Worm (Caenorhabditis elegans) whole organism, dauer: ENCODE results near the gene R01H2.2.

Source experiments
- unc-62 ChIP-seq: sonication (generic microtip); optimal IDR thresholded peaks from 2 replicates; lab custom pipeline; 2017; ENCODE audit warnings: missing biosample characterization, missing genetic modification reagents, missing genetic modification characterization

Gene R01H2.2

DNA sequence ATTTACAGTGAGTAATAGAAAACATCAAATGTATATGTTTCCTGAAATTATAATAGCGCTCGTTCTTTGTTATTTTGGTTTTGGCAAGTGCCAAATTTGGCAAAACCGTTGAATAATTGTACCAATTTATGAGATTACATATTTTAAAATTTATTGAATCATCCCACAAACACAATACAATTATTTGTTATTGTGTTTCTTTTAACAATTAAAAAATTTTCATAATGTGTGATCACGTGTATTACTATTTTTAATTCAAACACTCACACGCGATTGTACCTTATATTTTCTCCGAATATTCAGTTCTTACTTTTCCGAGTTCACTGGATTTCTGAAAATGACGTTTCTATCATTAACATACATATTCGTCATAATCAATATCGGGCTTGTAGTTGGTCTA lies at the start of gene R01H2.2:
Gene R01H2.2 (plus strand): TSS at position 301 of the 400 bp plus-strand sequence.
- no peak for TF ChIP-seq unc-62 (GFP tag; lab: Kevin White, UChicago)

DNA sequence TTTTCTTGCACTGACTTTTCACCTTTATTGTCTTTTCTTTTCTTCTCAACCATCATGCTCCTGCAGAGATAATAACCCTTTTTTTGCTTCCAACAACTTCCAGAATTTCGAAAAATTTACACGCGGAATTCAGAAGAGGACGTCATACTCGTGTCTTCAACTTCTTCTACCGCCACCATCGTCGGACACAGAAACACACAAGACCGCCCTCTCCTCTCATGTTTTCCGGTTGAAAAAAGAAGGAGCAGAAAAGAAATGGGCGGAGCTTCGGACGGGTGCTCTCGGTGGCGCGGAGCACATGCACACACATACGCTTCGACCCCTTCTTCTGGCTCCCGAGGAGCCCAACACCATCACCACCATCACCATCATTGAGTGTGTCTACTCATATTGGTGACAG lies 47.5 kb upstream of the R01H2.2 start, which contains the start of gene lgc-38:
Gene lgc-38 (plus strand): TSS at position 301 of the 400 bp plus-strand sequence.
- no peak for TF ChIP-seq unc-62 (GFP tag; lab: Kevin White, UChicago)

DNA sequence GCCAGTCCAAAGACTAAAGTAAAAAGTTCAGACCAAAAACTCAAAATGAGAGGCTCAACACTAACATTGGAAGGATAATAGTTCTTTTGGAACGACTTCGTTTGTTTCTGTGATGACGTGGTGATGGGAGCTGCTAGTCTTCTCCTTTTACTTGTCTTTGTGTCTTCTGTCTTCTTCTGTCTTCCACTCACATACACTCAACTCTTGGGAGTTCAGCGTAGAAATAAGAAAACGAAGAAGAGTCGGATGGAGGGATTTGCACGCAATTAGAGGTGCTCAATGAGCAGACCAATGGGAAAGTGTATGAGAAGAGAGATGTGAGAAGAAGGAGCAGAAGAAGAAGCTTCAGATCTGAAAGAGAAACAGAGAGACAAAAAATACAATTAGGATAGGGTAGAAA lies 44.3 kb upstream of the R01H2.2 start:
- no peak for TF ChIP-seq unc-62 (GFP tag; lab: Kevin White, UChicago)

DNA sequence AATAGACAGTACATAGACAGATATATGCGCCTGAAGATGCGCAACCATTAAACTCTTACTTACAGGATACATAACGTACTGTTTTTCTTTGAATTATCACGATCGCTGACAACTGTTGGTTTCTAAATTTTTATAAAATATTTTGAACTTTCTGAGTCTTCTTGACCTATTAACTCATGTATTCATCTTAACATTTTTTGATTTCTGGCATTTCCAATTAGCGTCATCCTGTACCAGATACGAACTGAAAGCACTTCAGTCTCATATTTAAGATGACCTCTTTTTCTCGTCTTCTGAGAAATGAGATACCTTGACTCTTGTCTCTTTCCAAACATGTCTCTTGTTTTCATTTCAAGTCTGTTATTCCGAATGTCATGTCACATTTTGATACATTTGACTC lies 42.6 kb upstream of the R01H2.2 start:
- no peak for TF ChIP-seq unc-62 (GFP tag; lab: Kevin White, UChicago)

DNA sequence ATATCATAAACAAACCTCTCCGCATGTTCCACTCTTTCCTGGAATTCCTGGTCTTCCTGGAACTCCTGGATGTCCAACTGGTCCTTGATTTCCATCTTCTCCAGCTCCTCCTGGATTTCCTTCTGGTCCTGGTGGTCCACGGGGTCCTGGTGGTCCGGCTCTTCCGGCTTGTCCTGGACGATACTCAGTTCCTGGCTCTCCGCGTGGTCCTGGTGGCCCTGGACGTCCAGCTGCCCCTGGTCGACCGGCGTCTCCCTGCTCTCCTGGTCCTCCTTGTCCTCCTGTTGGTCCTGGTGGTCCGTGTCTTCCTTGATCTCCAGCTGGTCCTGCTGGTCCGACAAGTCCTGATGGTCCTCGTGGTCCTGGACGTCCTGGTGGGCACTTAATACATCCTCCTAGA lies 36.6 kb upstream of the R01H2.2 start:
- no peak for TF ChIP-seq unc-62 (GFP tag; lab: Kevin White, UChicago)

DNA sequence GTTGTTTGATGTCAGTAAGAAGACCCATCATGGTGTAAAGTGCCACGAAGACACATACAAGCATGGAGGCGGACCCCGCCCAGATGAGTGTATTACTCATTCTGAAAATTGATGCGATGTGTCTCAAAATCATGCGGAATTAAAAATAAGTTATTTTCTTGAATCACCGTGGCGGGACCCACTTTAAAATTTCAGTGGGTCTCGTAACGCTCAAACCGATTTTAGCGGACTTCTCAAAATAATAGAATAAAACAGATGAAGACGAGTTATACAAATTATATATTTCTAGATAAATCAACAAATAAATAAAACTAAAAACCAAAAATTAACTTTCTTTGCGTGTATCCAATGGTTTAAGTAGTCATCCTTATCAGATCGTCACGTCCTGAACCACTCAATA lies 35.8 kb upstream of the R01H2.2 start, which contains the start of gene col-8:
Gene col-8 (minus strand): TSS at position 101 of the 400 bp plus-strand sequence.
- TF ChIP-seq unc-62 (GFP tag; lab: Kevin White, UChicago), result no peak

DNA sequence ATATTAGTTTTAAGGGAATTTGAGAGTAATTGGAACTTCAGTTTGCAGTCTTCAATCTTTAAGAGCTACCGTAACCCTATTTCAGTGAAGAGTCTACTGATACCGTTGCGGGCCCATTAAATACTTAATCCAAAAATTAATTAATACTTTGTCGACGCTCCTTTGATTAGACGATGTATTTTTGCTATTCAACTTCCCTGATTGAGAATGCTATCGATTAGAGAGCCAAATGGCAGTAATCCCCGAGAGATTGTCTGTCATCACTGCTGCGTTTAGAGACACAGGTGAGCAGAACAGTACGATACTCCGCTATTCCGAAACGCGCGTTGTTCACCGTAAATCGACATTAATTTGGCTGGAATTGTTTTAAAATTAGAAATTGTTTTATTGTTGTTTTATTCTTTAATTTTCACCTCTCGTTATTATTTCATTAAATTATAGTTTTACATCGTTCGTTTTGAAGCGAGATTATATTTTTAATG lies 35.1 kb upstream of the R01H2.2 start, which contains the start of gene rfl-1:
Gene rfl-1 (plus strand): TSS at position 51 of the 482 bp plus-strand sequence.
- no peak for TF ChIP-seq unc-62 (GFP tag; lab: Kevin White, UChicago)

DNA sequence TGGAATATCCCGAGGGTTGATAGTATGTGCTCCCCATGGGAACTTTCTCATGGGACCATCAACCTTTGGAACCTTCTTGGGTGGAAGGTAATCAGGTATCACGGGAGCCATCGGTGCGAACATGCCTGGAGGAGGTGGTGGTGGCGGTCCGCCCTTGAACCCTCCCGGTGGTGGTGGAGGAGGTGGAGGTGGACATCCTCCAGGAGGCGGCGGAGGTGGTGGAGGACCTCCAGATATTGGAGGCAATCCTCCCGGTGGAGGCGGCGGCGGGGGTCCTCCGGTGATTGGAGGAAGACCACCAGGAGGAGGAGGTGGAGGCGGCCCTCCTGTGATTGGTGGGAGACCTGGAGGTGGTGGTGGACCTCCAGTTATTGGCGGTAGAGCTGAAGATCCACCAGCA lies 30.5 kb upstream of the R01H2.2 start:
- no peak for TF ChIP-seq unc-62 (GFP tag; lab: Kevin White, UChicago)

DNA sequence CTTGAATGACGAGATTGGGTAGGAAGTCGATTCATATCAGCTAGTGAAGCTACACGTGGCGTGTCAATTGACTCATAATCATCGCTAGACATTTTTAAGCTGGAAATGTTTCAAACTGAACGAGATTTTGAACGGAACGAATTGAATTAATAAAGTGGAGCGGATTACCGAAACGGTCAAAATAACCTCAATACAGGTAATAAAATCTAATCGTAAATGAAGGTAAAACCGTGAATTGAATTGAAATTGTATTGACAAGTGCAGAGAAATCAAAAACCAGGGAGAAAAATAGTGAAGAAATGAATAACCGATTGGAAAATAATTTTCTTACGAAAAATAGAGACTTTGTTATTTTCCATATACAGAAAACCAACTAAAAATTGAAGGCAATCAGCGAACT lies 27.2 kb upstream of the R01H2.2 start, which contains the start of gene cyk-1:
Gene cyk-1 (minus strand): TSS at position 101 of the 400 bp plus-strand sequence.
- no peak for TF ChIP-seq unc-62 (GFP tag; lab: Kevin White, UChicago)

DNA sequence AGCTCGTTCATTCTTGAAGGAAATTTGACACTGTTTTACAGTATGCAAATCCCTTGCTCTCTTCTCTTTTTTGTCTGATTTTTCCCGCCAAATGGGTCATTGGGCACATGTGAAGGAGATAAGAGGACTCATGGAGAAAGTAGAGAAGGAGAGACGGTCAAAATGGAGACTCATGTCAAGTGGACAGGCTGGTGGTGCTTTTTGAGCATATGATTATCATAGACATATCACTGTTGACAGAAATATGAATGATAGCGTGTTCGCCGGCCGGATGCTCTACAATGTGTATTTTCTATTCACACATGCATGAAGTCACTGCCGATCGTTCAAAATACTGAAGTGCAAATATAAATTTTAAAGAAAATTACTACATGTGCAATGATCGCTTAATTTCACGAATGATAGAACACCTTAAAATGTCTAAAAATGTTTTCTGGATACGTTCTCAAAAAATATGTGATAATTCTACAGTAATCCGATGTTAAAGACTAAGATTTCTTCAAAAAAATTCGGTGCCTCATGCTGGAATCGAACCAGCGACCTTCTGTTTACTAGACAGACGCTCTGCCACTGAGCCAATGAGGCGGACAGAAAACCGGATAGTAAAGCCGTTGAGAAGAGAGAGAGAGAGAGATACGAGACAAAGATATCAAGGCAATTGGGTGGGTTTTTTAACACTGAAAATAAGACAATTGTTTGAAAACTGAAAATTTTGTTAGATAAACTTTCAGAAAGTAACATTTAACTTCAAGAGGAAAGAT lies 26.1 kb upstream of the R01H2.2 start:
- TF ChIP-seq unc-62 (GFP tag; lab: Kevin White, UChicago), result no peak

DNA sequence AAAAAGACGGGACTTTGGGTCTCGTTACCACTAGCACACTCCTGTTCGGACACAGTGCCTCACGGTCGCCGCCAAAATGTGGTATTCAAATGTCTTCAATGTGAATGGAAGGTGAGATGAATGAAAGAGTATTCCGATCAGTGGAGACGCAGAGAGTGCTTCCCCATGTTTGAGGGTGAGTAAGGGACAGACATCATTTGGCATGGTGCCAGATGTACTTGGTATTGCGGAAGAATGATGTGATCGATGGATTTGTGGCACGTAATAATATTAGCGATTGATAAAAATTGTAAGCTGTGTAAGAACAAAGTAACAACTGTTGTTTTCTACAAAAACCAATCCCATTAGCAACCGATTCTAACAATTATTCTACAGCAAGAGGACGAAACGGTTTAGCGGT lies 24.3 kb upstream of the R01H2.2 start:
- no peak for TF ChIP-seq unc-62 (GFP tag; lab: Kevin White, UChicago)

DNA sequence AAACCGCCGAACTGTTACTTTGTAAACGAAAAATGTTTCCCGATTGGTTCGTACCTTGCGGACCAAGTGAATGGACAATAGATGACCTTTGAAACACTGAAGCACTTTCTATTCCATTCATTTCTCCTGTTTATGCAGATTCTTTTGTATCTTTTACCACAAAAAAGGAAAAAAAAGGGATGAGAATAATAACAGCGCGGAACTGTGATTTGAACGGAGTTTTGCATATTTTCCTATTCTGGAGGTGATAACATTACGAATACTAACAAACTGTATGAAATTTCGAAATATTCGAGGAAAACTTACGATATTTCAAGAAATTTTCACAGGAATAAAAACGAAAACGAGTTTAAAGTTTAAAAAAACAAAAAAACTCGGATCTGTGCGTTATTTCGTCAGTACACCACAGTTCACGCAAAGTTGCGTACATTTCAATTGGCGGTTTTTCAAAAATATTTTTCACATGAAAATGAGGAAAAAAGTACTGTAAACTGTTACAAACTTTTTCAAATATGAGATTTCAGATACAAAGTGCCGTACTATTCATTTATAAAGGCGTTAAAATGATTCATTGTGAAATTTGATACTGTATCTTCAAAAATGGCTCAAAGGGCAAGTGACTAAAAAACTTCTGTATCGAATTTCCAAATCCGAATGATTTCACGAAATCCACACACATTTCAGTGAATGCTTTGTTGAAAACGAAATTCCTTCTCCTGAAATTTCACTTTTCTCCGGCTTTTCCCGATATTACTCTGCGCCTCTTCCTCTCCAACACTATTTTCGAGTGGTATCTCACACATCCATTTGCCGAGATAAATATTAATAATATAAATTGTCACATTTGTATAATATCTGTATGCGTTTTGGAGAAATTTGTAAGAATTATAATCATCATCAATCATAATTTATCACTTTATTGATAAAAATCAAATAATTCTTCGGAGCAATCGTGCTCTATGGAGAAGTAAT lies 21.8 kb upstream of the R01H2.2 start:
- no peak for TF ChIP-seq unc-62 (GFP tag; lab: Kevin White, UChicago)

DNA sequence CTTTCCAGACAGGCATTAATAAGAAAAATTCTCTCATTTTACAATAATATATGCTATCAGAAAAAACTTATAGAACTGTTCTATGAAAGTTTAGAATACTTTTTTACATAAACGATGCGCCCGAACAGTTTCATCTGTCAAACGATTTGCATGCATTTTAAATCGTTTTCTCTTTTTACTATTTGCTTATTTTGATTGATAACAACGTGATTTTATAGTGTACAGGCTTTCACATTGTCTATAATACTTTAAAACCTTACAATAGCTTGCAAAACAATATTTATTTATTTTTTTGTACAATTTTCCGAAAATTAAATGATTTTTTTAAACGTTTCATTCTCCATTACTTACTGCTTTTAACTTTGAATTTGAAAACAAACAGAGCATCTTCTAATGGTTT lies 10.7 kb upstream of the R01H2.2 start, which contains the start of gene R01H2.7:
Gene R01H2.7 (minus strand): TSS at position 101 of the 400 bp plus-strand sequence.
- no peak for TF ChIP-seq unc-62 (GFP tag; lab: Kevin White, UChicago)

DNA sequence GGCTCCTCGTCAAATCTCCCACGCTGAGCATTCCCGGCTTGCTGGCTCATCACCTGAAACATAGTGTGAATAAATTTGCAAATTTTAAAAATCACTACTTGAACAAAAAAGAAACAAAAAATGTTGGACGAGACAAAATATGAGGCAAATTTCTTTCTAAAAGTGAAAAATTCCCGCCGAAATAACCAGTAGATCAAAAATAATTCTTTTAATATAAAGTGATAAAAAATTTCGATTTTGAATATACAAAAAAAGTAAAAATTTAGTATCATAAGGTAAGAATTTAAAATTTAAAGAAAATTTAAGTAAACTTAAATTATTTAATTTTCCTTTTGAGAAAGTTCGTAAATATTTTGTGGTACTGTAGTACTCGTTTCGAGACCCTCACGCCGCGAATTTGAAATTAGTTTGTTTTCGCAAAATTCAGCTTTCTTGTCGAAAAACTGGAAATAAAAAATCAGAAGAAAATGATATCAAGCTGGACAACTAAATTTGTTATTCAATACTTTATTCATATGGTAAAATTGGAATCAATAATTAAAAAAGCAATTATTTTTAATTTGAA lies 4.3 kb downstream of the R01H2.2 start, which contains the start of gene egg-2:
Gene egg-2 (minus strand): TSS at position 53 of the 565 bp plus-strand sequence.
- TF ChIP-seq unc-62 (GFP tag; lab: Kevin White, UChicago), result no peak

DNA sequence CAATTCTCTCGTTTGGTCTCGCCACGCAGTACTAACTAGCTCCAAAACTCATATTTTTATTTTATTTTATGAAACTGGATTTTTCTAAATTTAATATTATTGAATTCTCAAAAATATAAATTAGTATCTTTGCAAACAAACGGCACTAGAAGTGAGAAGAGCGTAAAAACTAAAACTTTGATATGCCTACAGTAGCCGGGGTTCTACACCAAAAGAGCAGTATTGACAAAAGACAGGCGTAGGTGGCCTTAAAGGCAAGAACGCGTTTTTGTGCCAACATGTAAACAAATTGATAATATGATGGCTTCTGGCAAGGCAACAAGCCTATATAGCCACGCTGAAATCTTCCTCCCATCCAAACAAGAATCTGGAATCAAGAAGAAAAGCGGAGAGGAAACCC lies 6.2 kb downstream of the R01H2.2 start, which contains the start of gene R01H2.1:
Gene R01H2.1 (plus strand): TSS at position 301 of the 400 bp plus-strand sequence.
- no peak for TF ChIP-seq unc-62 (GFP tag; lab: Kevin White, UChicago)
